3 fruit fly cellular contexts compared by ENCODE assay signal in genomic region chrX:1321043-1321442, dm6.
A peak's percentile ranks its signal among the peaks of the same experiment; 100 is the strongest.
TF ChIP-seq lines count a peak whose summit lies in the region.

No protein-coding gene starts in this region.

- TF ChIP-seq CTCF in whole organism, embryonic (GFP tag; optimal IDR thresholded peaks at IDR 0.05; lab: Kevin White, UChicago): no peak

TF ChIP-seq in whole organism, embryonic, 481 proteins besides CTCF, POLR2A, EP300 and RAD21:
- TF ChIP-seq Bteb2 (GFP tag; optimal IDR thresholded peaks at IDR 0.05; lab: Kevin White, UChicago): no peak
- no peak for TF ChIP-seq CG14965 (GFP tag; optimal IDR thresholded peaks at IDR 0.05; lab: Kevin White, UChicago; ENCODE audit: borderline replicate concordance)
- peak; percentile 43 for TF ChIP-seq Med (GFP tag; lab: Kevin White, UChicago)
- TF ChIP-seq Taf1 (GFP tag; IDR thresholded peaks at IDR 0.05; lab: Robert Waterston, UW): no peak
- TF ChIP-seq CG13296 (GFP tag; optimal IDR thresholded peaks at IDR 0.05; lab: Kevin White, UChicago): no peak

TF ChIP-seq in whole organism, pupa, 21 proteins besides CTCF, POLR2A, EP300 and RAD21:
- TF ChIP-seq CG4496 (GFP tag; IDR thresholded peaks at IDR 0.05; lab: Robert Waterston, UW) (no peak), Snoo (tag; optimal IDR thresholded peaks at IDR 0.05; lab: Kevin White, UChicago) (no peak), EcR (GFP tag; optimal IDR thresholded peaks at IDR 0.05; lab: Kevin White, UChicago) (peak; percentile 46), CG12605 (GFP tag; IDR thresholded peaks at IDR 0.05; lab: Robert Waterston, UW) (no peak), CG13204 (GFP tag; optimal IDR thresholded peaks at IDR 0.05; lab: Kevin White, UChicago) (no peak), rn (GFP tag; IDR thresholded peaks at IDR 0.05; lab: Robert Waterston, UW) (no peak), Ets98B (GFP tag; IDR thresholded peaks at IDR 0.05; lab: Robert Waterston, UW) (no peak), CG17806 (tag; optimal IDR thresholded peaks at IDR 0.05; lab: Kevin White, UChicago) (no peak), Pif1B (GFP tag; optimal IDR thresholded peaks at IDR 0.05; lab: Kevin White, UChicago) (no peak)

TF ChIP-seq in whole organism, wandering third instar larva, 38 proteins besides CTCF, POLR2A, EP300 and RAD21:
- no peak for TF ChIP-seq dsf (GFP tag; optimal IDR thresholded peaks at IDR 0.05; lab: Kevin White, UChicago; ENCODE audit: borderline replicate concordance)
- TF ChIP-seq tai (GFP tag; optimal IDR thresholded peaks at IDR 0.05; lab: Kevin White, UChicago): no peak
- no peak for TF ChIP-seq dl (GFP tag; optimal IDR thresholded peaks at IDR 0.05; lab: Kevin White, UChicago; ENCODE audit: insufficient read depth in 1 of 2, partially characterized antibody in 2 of 2)
- TF ChIP-seq Jra (GFP tag; optimal IDR thresholded peaks at IDR 0.05; lab: Kevin White, UChicago): peak; percentile 53
- TF ChIP-seq Rel (GFP tag; optimal IDR thresholded peaks at IDR 0.05; lab: Kevin White, UChicago): no peak
- peak; percentile 81 for TF ChIP-seq Rel (tag; optimal IDR thresholded peaks at IDR 0.05; lab: Kevin White, UChicago)
- no peak for TF ChIP-seq woc (GFP tag; optimal IDR thresholded peaks at IDR 0.05; lab: Kevin White, UChicago)
- TF ChIP-seq psq (GFP tag; optimal IDR thresholded peaks at IDR 0.05; lab: Kevin White, UChicago): peak; percentile 43

Comparison
In these comparisons a context has a peak if more than half of its experiments do, and no peak if none do; other contexts are left out.
1. Of the 10 proteins assayed by ChIP-seq in both whole organism, embryonic and whole organism, wandering third instar larva: peak only in whole organism, embryonic: none; only in whole organism, wandering third instar larva: psq; in both: none; in neither: 9.